Worm (Caenorhabditis elegans): ENCODE results near the gene F09E10.5.

DNA sequence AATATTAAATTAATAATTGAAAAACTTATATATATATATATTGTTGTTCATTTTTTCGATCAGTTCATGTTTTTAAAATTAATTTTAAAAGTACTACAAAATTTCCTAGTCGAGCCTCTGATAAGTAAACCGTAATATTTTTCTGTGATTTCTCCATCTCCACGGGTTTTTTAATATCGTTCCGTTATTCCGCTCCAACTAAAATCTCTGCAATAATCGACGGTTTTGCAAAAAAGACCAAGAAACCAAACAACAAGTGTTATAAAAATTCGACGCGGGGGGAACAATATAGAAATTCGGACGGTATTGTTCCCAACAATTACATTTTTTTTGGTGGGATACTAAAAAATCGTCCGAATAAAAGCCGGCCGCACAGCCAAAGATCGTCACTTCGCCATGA lies 8.3 kb upstream of the F09E10.5 start, which contains the start of gene F09E10.1:
- no peak for TF ChIP-seq nhr-25 (tag; optimal IDR thresholded peaks at IDR 0.05)
- no peak for TF ChIP-seq nhr-237 (tag; optimal IDR thresholded peaks at IDR 0.05)
- TF ChIP-seq fos-1 (tag; optimal IDR thresholded peaks at IDR 0.05), result no peak
- no peak for TF ChIP-seq ztf-4 (tag; optimal IDR thresholded peaks at IDR 0.05)
- TF ChIP-seq zag-1 (tag; optimal IDR thresholded peaks at IDR 0.05), result no peak
- TF ChIP-seq snpc-4 (tag; optimal IDR thresholded peaks at IDR 0.05), result no peak
- TF ChIP-seq nhr-12 (tag; optimal IDR thresholded peaks at IDR 0.05), result no peak
- no peak for TF ChIP-seq egl-27 (tag; optimal IDR thresholded peaks at IDR 0.05)
- no peak for TF ChIP-seq unc-55 (GFP tag; optimal IDR thresholded peaks at IDR 0.05)
